Fruit fly (Drosophila melanogaster): ENCODE data around the gene CG3246.

Gene CG3246

dm6 chr2L:3449555-3450320 is 12.0 kb downstream of the CG3246 start, which contains the start of gene Snx1:
TSS of gene Snx1 (plus strand) at chr2L:3449683.
- TF ChIP-seq Rel (GFP tag; optimal IDR thresholded peaks at IDR 0.05) (no peak), Rel (tag; optimal IDR thresholded peaks at IDR 0.05) (peak; percentile 80), sage (GFP tag; optimal IDR thresholded peaks at IDR 0.05) (peak; percentile 64), Myc (optimal IDR thresholded peaks at IDR 0.05) (no peak), Dfd (GFP tag; optimal IDR thresholded peaks at IDR 0.05) (no peak), ey (GFP tag; optimal IDR thresholded peaks at IDR 0.05) (no peak), dmrt93B (GFP tag; optimal IDR thresholded peaks at IDR 0.05) (no peak)

dm6 chr2L:3445655-3446054 is 16.1 kb downstream of the CG3246 start, which contains the start of gene CG2772:
TSS of gene CG2772 (plus strand) at chr2L:3445992.
- TF ChIP-seq lola (GFP tag; optimal IDR thresholded peaks at IDR 0.05) (no peak), Jra (GFP tag; optimal IDR thresholded peaks at IDR 0.05) (no peak), Dfd (GFP tag; optimal IDR thresholded peaks at IDR 0.05) (no peak), Dif (GFP tag; optimal IDR thresholded peaks at IDR 0.05; ENCODE audit: partially characterized antibody) (no peak), foxo (GFP tag; optimal IDR thresholded peaks at IDR 0.05) (no peak)

- TF ChIP-seq N (GFP tag; optimal IDR thresholded peaks at IDR 0.05) (no peak), dsf (GFP tag; optimal IDR thresholded peaks at IDR 0.05; ENCODE audit: borderline replicate concordance) (no peak), usp (GFP tag; optimal IDR thresholded peaks at IDR 0.05) (no peak), CrebA (GFP tag; optimal IDR thresholded peaks at IDR 0.05; ENCODE audit: borderline replicate concordance) (no peak), Mio (GFP tag; optimal IDR thresholded peaks at IDR 0.05) (no peak), Rel (GFP tag; optimal IDR thresholded peaks at IDR 0.05) (no peak), Rel (tag; optimal IDR thresholded peaks at IDR 0.05) (no peak), tai (GFP tag; optimal IDR thresholded peaks at IDR 0.05) (no peak), fru (GFP tag; optimal IDR thresholded peaks at IDR 0.05) (peak; percentile 60), Myc (optimal IDR thresholded peaks at IDR 0.05) (no peak), CG9705 (GFP tag; optimal IDR thresholded peaks at IDR 0.05) (no peak), Jra (GFP tag; optimal IDR thresholded peaks at IDR 0.05) (no peak), Hnf4 (GFP tag; optimal IDR thresholded peaks at IDR 0.05) (no peak), rgr (GFP tag; optimal IDR thresholded peaks at IDR 0.05) (peak; percentile 53), brk (GFP tag; optimal IDR thresholded peaks at IDR 0.05) (no peak), h (GFP tag; optimal IDR thresholded peaks at IDR 0.05) (peak; percentile 69), GATAd (GFP tag; optimal IDR thresholded peaks at IDR 0.05) (no peak), dmrt93B (GFP tag; optimal IDR thresholded peaks at IDR 0.05) (no peak), Sp1 (GFP tag; optimal IDR thresholded peaks at IDR 0.05) (peak; percentile 35), Hr83 (GFP tag; optimal IDR thresholded peaks at IDR 0.05; ENCODE audit: poor library complexity, severe bottlenecking) (no peak), sv (GFP tag; optimal IDR thresholded peaks at IDR 0.05) (peak; percentile 3), ey (GFP tag; optimal IDR thresholded peaks at IDR 0.05) (peak; percentile 65), sage (GFP tag; optimal IDR thresholded peaks at IDR 0.05) (no peak), Vsx2 (GFP tag; optimal IDR thresholded peaks at IDR 0.05; ENCODE audit: partially characterized antibody) (no peak), Dif (GFP tag; optimal IDR thresholded peaks at IDR 0.05; ENCODE audit: partially characterized antibody) (no peak), lola (GFP tag; optimal IDR thresholded peaks at IDR 0.05) (no peak), jim (GFP tag; optimal IDR thresholded peaks at IDR 0.05) (no peak), br (GFP tag; optimal IDR thresholded peaks at IDR 0.05) (peak; percentile 59), Hr78 (GFP tag; optimal IDR thresholded peaks at IDR 0.05) (no peak), Dfd (GFP tag; optimal IDR thresholded peaks at IDR 0.05) (no peak), woc (GFP tag; optimal IDR thresholded peaks at IDR 0.05) (no peak), pan (optimal IDR thresholded peaks at IDR 0.05) (no peak), foxo (GFP tag; optimal IDR thresholded peaks at IDR 0.05) (peak in 1 of 2 experiments; percentile 68), CG32264 (GFP tag; optimal IDR thresholded peaks at IDR 0.05) (no peak), dl (GFP tag; optimal IDR thresholded peaks at IDR 0.05; ENCODE audit: insufficient read depth in 1 of 2, partially characterized antibody in 2 of 2) (no peak), Abd-B (GFP tag; optimal IDR thresholded peaks at IDR 0.05) (no peak), HLH106 (tag; optimal IDR thresholded peaks at IDR 0.05) (peak; percentile 57), OdsH (GFP tag; optimal IDR thresholded peaks at IDR 0.05) (peak; percentile 57), psq (GFP tag; optimal IDR thresholded peaks at IDR 0.05) (peak; percentile 5)
Measured at dm6 chr2L:3444789-3445188, 17.0 kb downstream of the CG3246 start.

Data from whole organism, wandering third instar larva.